Worm (Caenorhabditis elegans) whole organism, young adult: ENCODE measurements around the gene F26F12.4.

Source experiments
- Y53G8AR.9 ChIP-seq: fragments of 200-800 bp; sonication (Bioruptor generic); conservative IDR thresholded peaks from 2 replicates; pipeline ENCODE4 v1.3.6; 2022; ENCODE audit warnings: missing genetic modification reagents, missing genetic modification characterization, missing compliant biosample characterization
- attf-3 ChIP-seq: fragments of 200-800 bp; sonication (Bioruptor generic); conservative IDR thresholded peaks from 2 replicates; pipeline ENCODE4 v1.3.6; 2022; ENCODE audit warnings: missing genetic modification reagents, missing genetic modification characterization, missing compliant biosample characterization
- dpl-1 ChIP-seq: fragments of 150-350 bp; optimal IDR thresholded peaks from 2 replicates; lab custom pipeline; 2014; ENCODE audit warnings: missing biosample characterization, missing genetic modification reagents, missing genetic modification characterization
- efl-1 ChIP-seq: fragments of 150-350 bp; optimal IDR thresholded peaks from 2 replicates; lab custom pipeline; 2014; ENCODE audit warnings: missing biosample characterization, missing genetic modification reagents, missing genetic modification characterization
- him-1 ChIP-seq: sonication (generic microtip); optimal IDR thresholded peaks from 2 replicates; lab custom pipeline; 2016; ENCODE audit warnings: missing genotype, missing genetic modification reagents, missing genetic modification characterization, missing compliant biosample characterization
- hlh-12 ChIP-seq: sonication (generic microtip); optimal IDR thresholded peaks from 2 replicates; lab custom pipeline; 2016; ENCODE audit warnings: missing genetic modification characterization, missing compliant biosample characterization
- hmg-1.2 ChIP-seq: fragments of 200-800 bp; sonication (Bioruptor generic); IDR thresholded peaks from 2 replicates; pipeline ENCODE4 v1.3.6; 2022; ENCODE audit warnings: missing genetic modification reagents, missing genetic modification characterization, missing compliant biosample characterization
- lin-26 ChIP-seq: fragments of 200-800 bp; sonication (Bioruptor generic); IDR thresholded peaks from 2 replicates; pipeline ENCODE4 v1.3.6; 2022; ENCODE audit warnings: missing genetic modification reagents, missing genetic modification characterization, missing compliant biosample characterization
- lir-1 ChIP-seq: fragments of 200-800 bp; sonication (Bioruptor generic); conservative IDR thresholded peaks from 2 replicates; pipeline ENCODE4 v1.3.6; 2022; ENCODE audit warnings: missing genetic modification reagents, missing genetic modification characterization, missing compliant biosample characterization
- snpc-4 ChIP-seq, 5 experiments: fragments of 150-350 bp in 1 of 5; sonication (generic microtip) in 4 of 5; optimal IDR thresholded peaks; 2 replicates each; lab custom pipeline; 2014 to 2018; ENCODE audit warnings: missing genetic modification characterization in 5 of 5, missing biosample characterization in 3 of 5, antibody characterized with exemption in 2 of 5, mild to moderate bottlenecking in 2 of 5, missing compliant biosample characterization in 2 of 5, missing genotype in 2 of 5, moderate library complexity in 2 of 5, missing genetic modification reagents in 1 of 5
- unc-130 ChIP-seq: sonication (generic microtip); optimal IDR thresholded peaks from 2 replicates; lab custom pipeline; 2016; ENCODE audit warnings: missing genetic modification reagents, missing genetic modification characterization, missing compliant biosample characterization
- unc-62 ChIP-seq: fragments of 150-350 bp; optimal IDR thresholded peaks from 2 replicates; lab custom pipeline; 2014; ENCODE audit warnings: missing biosample characterization, missing genetic modification reagents, missing genetic modification characterization
- xnd-1 ChIP-seq: sonication (generic microtip); optimal IDR thresholded peaks from 2 replicates; lab custom pipeline; 2016; ENCODE audit warnings: missing genotype, missing genetic modification reagents, missing genetic modification characterization, missing compliant biosample characterization

DNA sequence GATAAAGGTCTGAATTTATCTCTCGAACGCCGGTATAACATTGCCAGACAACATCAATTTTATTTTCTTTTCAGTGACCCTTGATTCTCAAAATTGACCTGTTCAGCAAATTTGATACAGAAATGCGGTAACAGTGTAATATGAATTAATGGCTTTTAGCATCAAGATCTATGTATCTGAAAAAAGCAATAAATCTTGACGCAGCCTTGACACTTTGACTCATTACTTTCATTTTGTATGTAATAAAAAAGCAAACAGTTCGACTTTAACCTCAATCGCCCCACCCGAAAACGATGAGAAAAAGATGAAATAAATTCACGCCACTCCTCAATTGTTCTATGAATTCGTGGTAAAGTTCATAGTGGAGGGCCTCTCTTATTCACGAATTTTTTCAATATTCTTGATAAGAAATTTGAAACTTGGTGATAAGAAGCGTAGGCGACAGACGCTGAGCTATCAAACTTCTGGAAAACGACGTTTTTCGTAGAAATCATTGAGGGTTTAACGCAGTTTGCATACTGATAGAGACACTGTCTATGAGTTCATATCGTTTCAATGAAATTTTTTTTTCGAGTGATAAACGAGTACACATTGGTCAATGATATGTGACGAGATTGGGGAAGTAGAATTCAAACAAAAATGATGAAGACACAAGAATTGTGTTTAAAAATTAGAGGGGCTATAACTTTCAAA is 47.5 kb downstream of the F26F12.4 start:
- TF ChIP-seq snpc-4 (GFP tag; optimal IDR thresholded peaks at IDR 0.05; lab: Kevin White, UChicago) (no peak), snpc-4 (tag; optimal IDR thresholded peaks at IDR 0.05; lab: Kevin White, UChicago) (no peak), Y53G8AR.9 (GFP tag; lab: Robert Waterston, UW) (no peak), hlh-12 (no peak), him-1 (tag; lab: Kevin White, UChicago) (no peak), xnd-1 (tag; lab: Kevin White, UChicago) (no peak), unc-62 (GFP tag; lab: Kevin White, UChicago) (no peak), unc-130 (GFP tag; lab: Kevin White, UChicago) (no peak), efl-1 (GFP tag; lab: Kevin White, UChicago) (no peak), dpl-1 (GFP tag; lab: Kevin White, UChicago) (no peak), lir-1 (GFP tag; lab: Robert Waterston, UW) (no peak), hmg-1.2 (no peak), lin-26 (GFP tag; lab: Robert Waterston, UW) (no peak), attf-3 (GFP tag; lab: Robert Waterston, UW) (no peak)
